Worm (Caenorhabditis elegans): ENCODE measurements around the gene Y39A3A.2.

Y39A3A.2 gene

ce11 chrIII:2049825-2050224, 7.6 kb downstream of the Y39A3A.2 start:
- TF ChIP-seq cog-1 (tag; optimal IDR thresholded peaks at IDR 0.05) (no peak), ref-1 (GFP tag; conservative IDR thresholded peaks at IDR 0.05) (no peak), med-1 (GFP tag; optimal IDR thresholded peaks at IDR 0.05; ENCODE audit: insufficient read depth) (no peak), ztf-23 (GFP tag; IDR thresholded peaks at IDR 0.05) (no peak)

ce11 chrIII:2047907-2048306, 9.6 kb downstream of the Y39A3A.2 start, which contains the start of gene dpy-1:
dpy-1 (minus strand) TSS chrIII:2048007.
- TF ChIP-seq flt-1 (GFP tag; IDR thresholded peaks at IDR 0.05) (no peak), T22C8.4 (GFP tag; IDR thresholded peaks at IDR 0.05) (no peak), tab-1 (GFP tag; IDR thresholded peaks at IDR 0.05) (no peak), ztf-23 (GFP tag; IDR thresholded peaks at IDR 0.05) (no peak), ref-1 (GFP tag; conservative IDR thresholded peaks at IDR 0.05) (no peak), ztf-29 (GFP tag; IDR thresholded peaks at IDR 0.05) (no peak), med-1 (GFP tag; optimal IDR thresholded peaks at IDR 0.05; ENCODE audit: insufficient read depth) (no peak), klf-2 (GFP tag; conservative IDR thresholded peaks at IDR 0.05) (no peak), cog-1 (tag; optimal IDR thresholded peaks at IDR 0.05) (no peak)

DNA sequence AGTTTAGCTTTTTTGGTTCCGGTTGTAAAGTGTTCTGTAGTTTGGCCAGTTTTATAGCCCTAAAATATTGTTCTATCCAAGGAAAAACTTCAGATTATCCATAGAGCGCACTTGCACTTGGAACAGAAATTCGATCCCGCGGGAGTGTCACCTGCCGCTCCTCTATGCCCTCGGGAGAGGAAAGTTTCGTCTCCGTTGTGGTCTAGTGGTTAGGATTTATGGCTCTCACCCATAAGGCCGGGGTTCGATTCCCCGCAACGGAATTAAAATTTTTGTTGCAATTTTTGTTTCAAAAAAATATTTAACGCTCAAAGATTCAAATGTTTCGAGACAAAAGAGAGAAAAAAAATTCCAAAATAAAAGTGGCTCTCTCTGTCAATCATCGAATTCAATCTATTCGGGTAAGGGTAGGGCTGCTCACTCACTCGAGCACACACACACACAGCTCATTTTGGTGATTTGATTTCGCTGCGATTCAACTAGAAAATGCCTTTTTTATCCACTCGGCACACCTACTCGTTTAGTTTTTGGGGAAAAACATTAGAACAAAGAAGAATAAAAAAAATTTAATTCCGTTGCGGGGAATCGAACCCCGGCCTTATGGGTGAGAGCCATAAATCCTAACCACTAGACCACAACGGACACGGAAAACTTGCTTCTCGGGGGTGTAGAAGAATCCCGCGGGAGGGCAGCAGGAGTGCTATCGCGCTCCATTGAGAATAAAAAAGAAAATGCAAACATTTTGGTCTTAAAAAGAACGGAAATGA, 25.0 kb downstream of the Y39A3A.2 start:
- TF ChIP-seq T22C8.4 (GFP tag; IDR thresholded peaks at IDR 0.05) (peak; percentile 14; the same call in 1 of the 2 replicates), klf-2 (GFP tag; conservative IDR thresholded peaks at IDR 0.05) (0 out of 2 replicates have a peak, but pooled peaks have one; percentile 26), flt-1 (GFP tag; IDR thresholded peaks at IDR 0.05) (peak; percentile 68), tab-1 (GFP tag; IDR thresholded peaks at IDR 0.05) (peak; percentile 66; the same call in 1 of the 2 replicates), ztf-29 (GFP tag; IDR thresholded peaks at IDR 0.05) (0 out of 2 replicates have a peak, but pooled peaks have one; percentile 24), med-1 (GFP tag; optimal IDR thresholded peaks at IDR 0.05; ENCODE audit: insufficient read depth) (no peak), cog-1 (tag; optimal IDR thresholded peaks at IDR 0.05) (no peak), ztf-23 (GFP tag; IDR thresholded peaks at IDR 0.05) (0 out of 2 replicates have a peak, but pooled peaks have one; percentile 33), ref-1 (GFP tag; conservative IDR thresholded peaks at IDR 0.05) (no peak)

ce11 chrIII:2031746-2032145, 25.7 kb downstream of the Y39A3A.2 start:
- TF ChIP-seq ztf-29 (GFP tag; IDR thresholded peaks at IDR 0.05) = no peak
- TF ChIP-seq flt-1 (GFP tag; IDR thresholded peaks at IDR 0.05) = no peak
- no peak for TF ChIP-seq T22C8.4 (GFP tag; IDR thresholded peaks at IDR 0.05)
- no peak for TF ChIP-seq med-1 (GFP tag; optimal IDR thresholded peaks at IDR 0.05; ENCODE audit: insufficient read depth)
- no peak for TF ChIP-seq tab-1 (GFP tag; IDR thresholded peaks at IDR 0.05)
- no peak for TF ChIP-seq cog-1 (tag; optimal IDR thresholded peaks at IDR 0.05)
- TF ChIP-seq klf-2 (GFP tag; conservative IDR thresholded peaks at IDR 0.05) = no peak
- no peak for TF ChIP-seq ref-1 (GFP tag; conservative IDR thresholded peaks at IDR 0.05)
- TF ChIP-seq ztf-23 (GFP tag; IDR thresholded peaks at IDR 0.05) = no peak

- TF ChIP-seq tab-1 (GFP tag; IDR thresholded peaks at IDR 0.05) (peak; percentile 57; the same call in 1 of the 2 replicates), flt-1 (GFP tag; IDR thresholded peaks at IDR 0.05) (0 out of 2 replicates have a peak, but pooled peaks have one; percentile 24), T22C8.4 (GFP tag; IDR thresholded peaks at IDR 0.05) (no peak)
These were observed 26.5 kb downstream of the Y39A3A.2 start for ce11 chrIII:2030776-2031565.

- TF ChIP-seq ztf-23 (GFP tag; IDR thresholded peaks at IDR 0.05) (no peak), med-1 (GFP tag; optimal IDR thresholded peaks at IDR 0.05; ENCODE audit: insufficient read depth) (no peak), ref-1 (GFP tag; conservative IDR thresholded peaks at IDR 0.05) (no peak), flt-1 (GFP tag; IDR thresholded peaks at IDR 0.05) (no peak), klf-2 (GFP tag; conservative IDR thresholded peaks at IDR 0.05) (no peak), ztf-29 (GFP tag; IDR thresholded peaks at IDR 0.05) (no peak), tab-1 (GFP tag; IDR thresholded peaks at IDR 0.05) (no peak), T22C8.4 (GFP tag; IDR thresholded peaks at IDR 0.05) (no peak)
These were observed 30.0 kb downstream of the Y39A3A.2 start for ce11 chrIII:2027517-2027916.

DNA sequence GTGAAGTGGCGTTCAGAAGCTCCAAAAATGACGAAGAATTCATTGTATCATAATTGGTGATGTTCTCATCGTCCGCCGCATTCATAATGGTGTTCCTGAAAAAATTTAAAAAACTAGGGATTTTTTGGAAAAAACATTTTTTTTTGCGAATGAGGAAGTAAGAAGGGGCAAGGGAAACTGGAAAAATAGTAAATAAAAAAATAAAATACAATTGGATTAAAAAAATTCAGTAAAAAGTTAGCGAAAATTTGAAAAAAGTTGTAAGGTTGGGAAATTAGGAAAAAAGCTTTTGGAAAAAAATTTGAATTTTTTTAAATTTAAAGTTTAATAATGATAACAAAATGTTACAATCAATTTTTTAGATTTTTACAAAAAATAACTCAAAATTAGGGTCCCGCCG, 36.0 kb downstream of the Y39A3A.2 start, which contains the start of gene ckr-2:
Gene ckr-2 (minus strand): TSS at position 101 of the 400 bp plus-strand sequence.
- TF ChIP-seq ref-1 (GFP tag; conservative IDR thresholded peaks at IDR 0.05) = no peak

ce11 chrIII:2015494-2015893, 42.0 kb downstream of the Y39A3A.2 start:
- TF ChIP-seq T22C8.4 (GFP tag; IDR thresholded peaks at IDR 0.05) = peak; percentile 76
- no peak for TF ChIP-seq tab-1 (GFP tag; IDR thresholded peaks at IDR 0.05)
- no peak for TF ChIP-seq cog-1 (tag; optimal IDR thresholded peaks at IDR 0.05)
- no peak for TF ChIP-seq ref-1 (GFP tag; conservative IDR thresholded peaks at IDR 0.05)
- no peak for TF ChIP-seq flt-1 (GFP tag; IDR thresholded peaks at IDR 0.05)

DNA sequence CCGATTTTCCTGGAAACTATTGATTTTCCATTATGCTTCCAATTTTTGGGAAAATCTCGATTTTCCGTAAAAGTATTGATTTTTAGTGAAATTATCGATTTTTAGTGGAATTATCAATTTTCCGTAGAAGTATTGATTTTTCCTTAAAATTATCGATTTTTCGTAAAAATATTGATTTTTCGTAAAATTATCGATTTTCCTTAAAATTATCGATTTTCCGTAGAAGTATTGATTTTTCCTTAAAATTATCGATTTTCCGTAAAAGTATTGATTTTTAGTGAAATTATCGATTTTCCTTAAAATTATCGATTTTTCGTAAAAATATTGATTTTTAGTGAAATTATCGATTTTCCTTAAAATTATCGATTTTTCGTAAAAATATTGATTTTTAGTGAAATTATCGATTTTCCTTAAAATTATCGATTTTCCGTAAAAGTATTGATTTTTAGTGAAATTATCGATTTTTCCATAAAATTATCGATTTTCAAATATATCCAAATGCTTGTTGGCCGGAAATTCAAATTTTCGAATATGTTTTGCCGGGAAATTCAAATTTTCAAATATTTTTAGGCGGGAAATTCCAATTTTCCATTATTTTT, 43.5 kb downstream of the Y39A3A.2 start:
- TF ChIP-seq T22C8.4 (GFP tag; IDR thresholded peaks at IDR 0.05) = peak; percentile 98

All from whole organism, midembryonic.